Worm (Caenorhabditis elegans): ENCODE results near the gene C25A8.2.

ce11 chrIV:6974162-6974938, 35.3 kb upstream of the C25A8.2 start:
- TF ChIP-seq ama-1 (optimal IDR thresholded peaks at IDR 0.05) = no peak
- no peak for TF ChIP-seq ets-7 (tag; optimal IDR thresholded peaks at IDR 0.05)
- no peak for TF ChIP-seq hmg-4 (GFP tag; optimal IDR thresholded peaks at IDR 0.05)
- TF ChIP-seq tbx-37 (GFP tag; conservative IDR thresholded peaks at IDR 0.05) = no peak
- no peak for TF ChIP-seq ceh-13 (GFP tag; optimal IDR thresholded peaks at IDR 0.05)
- no peak for TF ChIP-seq aly-1 (tag; optimal IDR thresholded peaks at IDR 0.05)
- no peak for TF ChIP-seq tra-4 (tag; optimal IDR thresholded peaks at IDR 0.05)
- no peak for TF ChIP-seq flt-1 (GFP tag; IDR thresholded peaks at IDR 0.05)
- no peak for TF ChIP-seq ceh-36 (tag; optimal IDR thresholded peaks at IDR 0.05)
- TF ChIP-seq sea-1 (GFP tag; conservative IDR thresholded peaks at IDR 0.05) = no peak

Measured in whole organism, early embryonic.